Fruit fly (Drosophila melanogaster): ENCODE measurements around the gene heca.

dm6 chr3R:30413795-30414194, 136.1 kb downstream of the heca start:
- TF ChIP-seq achi (GFP tag; optimal IDR thresholded peaks at IDR 0.05) (peak; percentile 49), CG11902 (GFP tag; optimal IDR thresholded peaks at IDR 0.05) (peak; percentile 35), Hr4 (GFP tag; optimal IDR thresholded peaks at IDR 0.05) (peak; percentile 30), CG6854 (GFP tag; optimal IDR thresholded peaks at IDR 0.05) (no peak), CG8319 (GFP tag; optimal IDR thresholded peaks at IDR 0.05) (peak; percentile 20), CG3032 (tag; optimal IDR thresholded peaks at IDR 0.05) (no peak), Smox (GFP tag; optimal IDR thresholded peaks at IDR 0.05) (peak; percentile 49), cyc (GFP tag; optimal IDR thresholded peaks at IDR 0.05) (peak; percentile 70), CG10669 (GFP tag; optimal IDR thresholded peaks at IDR 0.05) (peak; percentile 50), CG11762 (GFP tag; optimal IDR thresholded peaks at IDR 0.05; ENCODE audit: insufficient read depth) (peak; percentile 14)

Data from whole organism, prepupa.